Worm (Caenorhabditis elegans) whole organism, L4 larva: Measurements from ENCODE around the gene arle-14.
A peak's percentile ranks its signal among the peaks of the same experiment; 100 is the strongest.

Experiments used
- R02D3.7 ChIP-seq: fragments of 150-350 bp; sonication (generic microtip); optimal IDR thresholded peaks from 3 replicates; lab custom pipeline; 2014; ENCODE audit warnings: missing biosample characterization, missing genetic modification characterization
- T20F7.1 ChIP-seq: fragments of 200-800 bp; sonication (Bioruptor generic); optimal IDR thresholded peaks from 2 replicates; lab custom pipeline; 2018; ENCODE audit warnings: mild to moderate bottlenecking, missing genetic modification characterization, missing compliant biosample characterization
- T26A8.4 ChIP-seq: fragments of 200-800 bp; sonication (Bioruptor generic); IDR thresholded peaks from 2 replicates; pipeline ENCODE4 v1.3.6; 2022; ENCODE audit warnings: missing genetic modification characterization, missing compliant biosample characterization
- Y48G9A.11 ChIP-seq: fragments of 200-800 bp; sonication (Bioruptor generic); IDR thresholded peaks from 2 replicates; pipeline ENCODE4 v1.3.6; 2022; ENCODE audit warnings: missing genetic modification reagents, missing genetic modification characterization, missing compliant biosample characterization
- Y5F2A.4 ChIP-seq: fragments of 200-800 bp; sonication (Bioruptor generic); optimal IDR thresholded peaks from 2 replicates; lab custom pipeline; 2018; ENCODE audit warnings: mild to moderate bottlenecking, missing genetic modification characterization, missing compliant biosample characterization
- Y75B8A.6 ChIP-seq: fragments of 200-800 bp; sonication (Bioruptor generic); IDR thresholded peaks from 2 replicates; pipeline ENCODE4 v1.3.6; 2022; ENCODE audit warnings: missing genetic modification reagents, missing genetic modification characterization, missing compliant biosample characterization
- aha-1 ChIP-seq: fragments of 150-350 bp; peaks from one replicate; lab custom pipeline; 2014; ENCODE audit warnings: missing biosample characterization, missing genetic modification characterization
- ama-1 ChIP-seq: fragments of 150-350 bp; optimal IDR thresholded peaks from 2 replicates; lab custom pipeline; 2014; ENCODE audit warnings: inconsistent platforms, mixed read lengths
- arid-1 ChIP-seq: fragments of 200-800 bp; sonication (Bioruptor generic); conservative IDR thresholded peaks from 2 replicates; pipeline ENCODE4 v1.3.6; 2022; ENCODE audit warnings: missing genetic modification reagents, missing genetic modification characterization, missing compliant biosample characterization
- ceh-32 ChIP-seq: sonication (generic microtip); optimal IDR thresholded peaks from 2 replicates; lab custom pipeline; 2016; ENCODE audit warnings: mild to moderate bottlenecking, missing genetic modification characterization, missing compliant biosample characterization; ENCODE audit not compliant: poor library complexity
- daf-16 ChIP-seq, 3 experiments: sonication (generic microtip); optimal IDR thresholded peaks; 2 replicates each; lab custom pipeline; 2016 to 2017; ENCODE audit warnings: missing genetic modification characterization in 3 of 3, missing genetic modification reagents in 3 of 3, mild to moderate bottlenecking in 2 of 3, missing compliant biosample characterization in 2 of 3, missing biosample characterization in 1 of 3, moderate library complexity in 1 of 3
- dve-1 ChIP-seq: sonication (generic microtip); optimal IDR thresholded peaks from 2 replicates; lab custom pipeline; 2017; ENCODE audit warnings: antibody characterized with exemption, mild to moderate bottlenecking, missing genetic modification characterization, missing compliant biosample characterization; ENCODE audit not compliant: insufficient read depth
- hif-1 ChIP-seq, 2 experiments: sonication (generic microtip); optimal IDR thresholded peaks; 2 replicates each; lab custom pipeline; 2016 to 2017; ENCODE audit warnings: missing compliant biosample characterization in 2 of 2, missing genetic modification characterization in 2 of 2, missing genetic modification reagents in 2 of 2, missing genotype in 2 of 2, mild to moderate bottlenecking in 1 of 2
- hlh-30 ChIP-seq: sonication (generic microtip); optimal IDR thresholded peaks from 2 replicates; lab custom pipeline; 2017; ENCODE audit warnings: antibody characterized with exemption, mild to moderate bottlenecking, missing genetic modification characterization, missing compliant biosample characterization; ENCODE audit not compliant: insufficient read depth
- lin-1 ChIP-seq: fragments of 200-800 bp; sonication (Bioruptor generic); IDR thresholded peaks from 2 replicates; pipeline ENCODE4 v1.3.6; 2022; ENCODE audit warnings: missing genetic modification reagents, missing genetic modification characterization, missing compliant biosample characterization
- lin-38 ChIP-seq: fragments of 200-800 bp; sonication (Bioruptor generic); IDR thresholded peaks from 2 replicates; pipeline ENCODE4 v1.3.6; 2022; ENCODE audit warnings: missing genetic modification reagents, missing genetic modification characterization, missing compliant biosample characterization
- madf-5 ChIP-seq, 2 experiments: fragments of 200-800 bp; sonication (Bioruptor generic); IDR thresholded peaks; 2 replicates each; pipeline ENCODE4 v1.3.6; 2022; ENCODE audit warnings: missing compliant biosample characterization in 2 of 2, missing genetic modification characterization in 2 of 2
- mdt-29 ChIP-seq: fragments of 200-800 bp; sonication (Bioruptor generic); IDR thresholded peaks from 2 replicates; pipeline ENCODE4 v1.3.6; 2022; ENCODE audit warnings: missing genetic modification reagents, missing genetic modification characterization, missing compliant biosample characterization
- mep-1 ChIP-seq: fragments of 150-350 bp; sonication (generic microtip); optimal IDR thresholded peaks from 3 replicates; lab custom pipeline; 2014; ENCODE audit warnings: missing biosample characterization, missing genetic modification characterization
- mes-2 ChIP-seq: sonication (generic microtip); optimal IDR thresholded peaks from 2 replicates; lab custom pipeline; 2016; ENCODE audit warnings: missing genotype, mild to moderate bottlenecking, missing genetic modification characterization, missing compliant biosample characterization; ENCODE audit not compliant: poor library complexity, severe bottlenecking
- nhr-237 ChIP-seq: sonication (generic microtip); optimal IDR thresholded peaks from 2 replicates; lab custom pipeline; 2017; ENCODE audit warnings: missing biosample characterization, missing genetic modification characterization
- nhr-25 ChIP-seq: sonication (generic microtip); optimal IDR thresholded peaks from 2 replicates; lab custom pipeline; 2017; ENCODE audit warnings: missing genetic modification characterization, mild to moderate bottlenecking, missing compliant biosample characterization, antibody characterized with exemption, moderate library complexity, borderline replicate concordance; ENCODE audit not compliant: insufficient read depth
- nhr-28 ChIP-seq: fragments of 150-350 bp; optimal IDR thresholded peaks from 2 replicates; lab custom pipeline; 2014; ENCODE audit warnings: missing biosample characterization, missing genetic modification characterization
- nhr-41 ChIP-seq: fragments of 200-800 bp; sonication (Bioruptor generic); IDR thresholded peaks from 2 replicates; pipeline ENCODE4 v1.3.6; 2022; ENCODE audit warnings: missing genetic modification reagents, missing genetic modification characterization, missing compliant biosample characterization
- nhr-48 ChIP-seq: sonication (generic microtip); optimal IDR thresholded peaks from 2 replicates; lab custom pipeline; 2016; ENCODE audit warnings: mild to moderate bottlenecking, missing genetic modification characterization, missing compliant biosample characterization
- nhr-77 ChIP-seq: fragments of 150-350 bp; optimal IDR thresholded peaks from 2 replicates; lab custom pipeline; 2014; ENCODE audit warnings: missing biosample characterization, missing genetic modification characterization
- php-3 ChIP-seq: fragments of 200-800 bp; sonication (Bioruptor generic); IDR thresholded peaks from 2 replicates; pipeline ENCODE4 v1.3.6; 2022; ENCODE audit warnings: missing genetic modification reagents, missing genetic modification characterization, missing compliant biosample characterization
- pqm-1 ChIP-seq: sonication (generic microtip); optimal IDR thresholded peaks from 2 replicates; lab custom pipeline; 2017; ENCODE audit warnings: missing biosample characterization, missing genetic modification characterization
- tag-97 ChIP-seq: fragments of 200-800 bp; sonication (Bioruptor generic); IDR thresholded peaks from 2 replicates; pipeline ENCODE4 v1.3.6; 2022; ENCODE audit warnings: missing genetic modification characterization, missing compliant biosample characterization
- unc-62 ChIP-seq, 3 experiments: fragments of 150-350 bp in 1 of 3; sonication (generic microtip); optimal IDR thresholded peaks in 2 of 3; peaks in 1 of 3; 1 replicate in 1 of 3; 2 replicates in 2 of 3; lab custom pipeline; 2014 to 2017; ENCODE audit warnings: missing biosample characterization in 3 of 3, missing genetic modification characterization in 3 of 3, missing genetic modification reagents in 3 of 3, missing genotype in 1 of 3
- zfp-3 ChIP-seq: fragments of 200-800 bp; sonication (Bioruptor generic); conservative IDR thresholded peaks from 2 replicates; pipeline ENCODE4 v1.3.6; 2022; ENCODE audit warnings: missing genetic modification reagents, missing genetic modification characterization, missing compliant biosample characterization
- zip-2 ChIP-seq: fragments of 150-350 bp; optimal IDR thresholded peaks from 2 replicates; lab custom pipeline; 2014; ENCODE audit warnings: missing biosample characterization, missing genetic modification characterization

Gene arle-14

ce11 chrIII:5714230-5714983, 21.7 kb downstream of the arle-14 start, which contains the start of gene arf-1:
Gene arf-1 (plus strand): TSS chrIII:5714886.
- no peak for TF ChIP-seq nhr-41
- TF ChIP-seq php-3 (GFP tag; lab: Robert Waterston, UW) = peak; percentile 76
- TF ChIP-seq Y48G9A.11 = no peak
- peak; percentile 51 for TF ChIP-seq hlh-30 (tag; lab: Kevin White, UChicago)
- TF ChIP-seq mep-1 (tag; lab: Kevin White, UChicago) = no peak
- TF ChIP-seq dve-1 (tag; lab: Kevin White, UChicago) = peak; percentile 21
- TF ChIP-seq aha-1 (tag; lab: Kevin White, UChicago) = peak; percentile 65
- no peak for TF ChIP-seq zip-2 (tag; lab: Kevin White, UChicago)
- TF ChIP-seq nhr-48 (tag; lab: Kevin White, UChicago) = no peak
- TF ChIP-seq Y75B8A.6 (GFP tag; lab: Robert Waterston, UW) = 0 out of 2 replicates have a peak, but pooled peaks have one; percentile 8
- no peak for TF ChIP-seq mdt-29 (GFP tag; lab: Robert Waterston, UW)
- TF ChIP-seq nhr-28 (tag; lab: Kevin White, UChicago) = no peak
- TF ChIP-seq unc-62 (GFP tag; optimal IDR thresholded peaks at IDR 0.05 in 1 of 2; lab: Kevin White, UChicago) = peak in 1 of 2 experiments; percentile 21
- TF ChIP-seq unc-62 (tag; optimal IDR thresholded peaks at IDR 0.05; lab: Kevin White, UChicago) = no peak
- peak; percentile 23; the same call in 1 of the 2 replicates for TF ChIP-seq lin-38 (GFP tag; lab: Robert Waterston, UW)
- no peak for TF ChIP-seq hif-1 (tag; optimal IDR thresholded peaks at IDR 0.05; lab: Kevin White, UChicago)
- no peak for TF ChIP-seq mes-2 (tag; lab: Kevin White, UChicago)

DNA sequence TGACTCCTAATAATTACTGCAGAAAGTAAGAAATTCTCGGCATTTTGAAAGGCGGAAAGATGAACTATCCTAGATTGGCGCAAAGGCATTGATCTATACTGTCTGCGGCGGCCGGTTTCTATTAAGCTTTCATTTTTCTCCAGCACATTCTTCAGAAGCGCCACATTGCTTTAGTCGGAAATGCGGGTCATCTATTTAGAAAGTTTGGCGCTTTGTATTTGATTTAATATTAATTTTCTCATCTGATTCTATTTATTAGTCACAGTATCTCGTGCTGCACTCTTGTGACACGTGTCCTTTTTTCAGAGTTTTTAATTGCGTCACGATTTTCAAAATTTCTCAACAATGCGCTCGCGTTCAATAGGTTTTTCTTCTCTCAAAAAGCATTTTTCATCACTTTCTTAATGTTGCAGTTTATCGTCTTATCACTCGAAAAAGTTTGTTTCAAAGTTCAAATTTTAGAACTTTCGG, 22.3 kb downstream of the arle-14 start:
- TF ChIP-seq mes-2 (tag; lab: Kevin White, UChicago) = peak; percentile 50
- no peak for TF ChIP-seq arid-1 (GFP tag; lab: Robert Waterston, UW)
- TF ChIP-seq nhr-48 (tag; lab: Kevin White, UChicago) = peak; percentile 55
- 0 out of 2 replicates have a peak, but pooled peaks have one; percentile 24 for TF ChIP-seq Y75B8A.6 (GFP tag; lab: Robert Waterston, UW)
- TF ChIP-seq T26A8.4 (GFP tag; lab: Robert Waterston, UW) = no peak
- TF ChIP-seq ceh-32 (tag; lab: Kevin White, UChicago) = no peak
- TF ChIP-seq T20F7.1 (GFP tag; lab: Kevin White, UChicago) = peak; percentile 64
- TF ChIP-seq daf-16 (GFP tag; optimal IDR thresholded peaks at IDR 0.05; lab: Kevin White, UChicago) = no peak
- peak; percentile 8 for TF ChIP-seq daf-16 (tag; optimal IDR thresholded peaks at IDR 0.05; lab: Kevin White, UChicago)
- peak; percentile 74 for TF ChIP-seq hlh-30 (tag; lab: Kevin White, UChicago)
- TF ChIP-seq aha-1 (tag; lab: Kevin White, UChicago) = peak; percentile 55
- TF ChIP-seq ama-1 (lab: Kevin White, UChicago) = peak; percentile 33
- no peak for TF ChIP-seq Y5F2A.4 (GFP tag; lab: Kevin White, UChicago)
- TF ChIP-seq R02D3.7 (tag; lab: Kevin White, UChicago) = no peak
- TF ChIP-seq lin-38 (GFP tag; lab: Robert Waterston, UW) = no peak
- TF ChIP-seq nhr-77 = no peak
- TF ChIP-seq madf-5 (GFP tag; IDR thresholded peaks at IDR 0.05; lab: Robert Waterston, UW) = 0 out of 4 replicates have a peak, but pooled peaks of 1 of the 2 experiments have one; percentile 53
- TF ChIP-seq unc-62 (GFP tag; optimal IDR thresholded peaks at IDR 0.05 in 1 of 2; lab: Kevin White, UChicago) = peak in 1 of 2 experiments; percentile 76
- TF ChIP-seq unc-62 (tag; optimal IDR thresholded peaks at IDR 0.05; lab: Kevin White, UChicago) = no peak
- peak; percentile 35; the same call in 1 of the 2 replicates for TF ChIP-seq zfp-3 (GFP tag; lab: Robert Waterston, UW)
- TF ChIP-seq lin-1 (GFP tag; lab: Robert Waterston, UW) = 0 out of 2 replicates have a peak, but pooled peaks have one; percentile 6
- TF ChIP-seq tag-97 = 0 out of 2 replicates have a peak, but pooled peaks have one; percentile 25
- TF ChIP-seq nhr-25 (tag; lab: Kevin White, UChicago) = no peak
- TF ChIP-seq nhr-237 (tag; lab: Kevin White, UChicago) = no peak
- peak; percentile 16 for TF ChIP-seq pqm-1 (tag; lab: Kevin White, UChicago)
